Worm (Caenorhabditis elegans) whole organism, L1 larva: ENCODE results near the gene dpy-10.

ENCODE experiments used
- efl-3 ChIP-seq: fragments of 200-800 bp; sonication (Bioruptor generic); optimal IDR thresholded peaks from 2 replicates; lab custom pipeline; 2018; ENCODE audit warnings: mild to moderate bottlenecking, missing genetic modification characterization, missing compliant biosample characterization
- fos-1 ChIP-seq: fragments of 150-350 bp; optimal IDR thresholded peaks from 2 replicates; lab custom pipeline; 2014; ENCODE audit warnings: missing biosample characterization, missing genetic modification characterization
- nhr-77 ChIP-seq: fragments of 150-350 bp; optimal IDR thresholded peaks from 2 replicates; lab custom pipeline; 2014; ENCODE audit warnings: missing biosample characterization, missing genetic modification characterization

ce11 chrII:6721581-6721980 lies 9.6 kb upstream of the dpy-10 start:
- no peak for TF ChIP-seq fos-1 (tag; lab: Kevin White, UChicago)
- peak; percentile 45 for TF ChIP-seq nhr-77 (tag; lab: Kevin White, UChicago)
- no peak for TF ChIP-seq efl-3
